Fruit fly (Drosophila melanogaster) whole organism, pupa: ENCODE results near the gene CG32750.

Experiments
- CG10348 ChIP-seq: fragments of 200-800 bp; sonication (Bioruptor generic); IDR thresholded peaks from 2 replicates; pipeline ENCODE4 v1.3.6; 2022; ENCODE audit warnings: missing biosample characterization, missing genetic modification characterization
- CG12605 ChIP-seq: fragments of 200-800 bp; sonication (Bioruptor generic); IDR thresholded peaks from 2 replicates; pipeline ENCODE4 v1.3.6; 2022; ENCODE audit warnings: missing biosample characterization, missing genetic modification characterization
- CG13204 ChIP-seq: fragments of 200-800 bp; sonication (Bioruptor generic); optimal IDR thresholded peaks from 2 replicates; lab custom pipeline; 2018; ENCODE audit warnings: missing biosample characterization, mild to moderate bottlenecking, missing genetic modification characterization, moderate library complexity
- CG14655 ChIP-seq: fragments of 200-800 bp; sonication (Bioruptor generic); optimal IDR thresholded peaks from 3 replicates; lab custom pipeline; 2017; ENCODE audit warnings: mild to moderate bottlenecking, missing biosample characterization, missing genetic modification reagents, missing genetic modification characterization
- CG15710 ChIP-seq: fragments of 200-800 bp; sonication (Bioruptor generic); optimal IDR thresholded peaks from 2 replicates; lab custom pipeline; 2018; ENCODE audit warnings: missing biosample characterization, mild to moderate bottlenecking, missing genetic modification characterization, moderate library complexity
- CG17806 ChIP-seq: fragments of 200-800 bp; sonication (Bioruptor generic); optimal IDR thresholded peaks from 2 replicates; lab custom pipeline; 2018; ENCODE audit warnings: missing biosample characterization, mild to moderate bottlenecking, missing genetic modification characterization, moderate library complexity
- CG32121 ChIP-seq: fragments of 200-800 bp; sonication (Bioruptor generic); IDR thresholded peaks from 2 replicates; pipeline ENCODE4 v1.3.6; 2022; ENCODE audit warnings: missing biosample characterization, missing genetic modification characterization
- CG34367 ChIP-seq: fragments of 200-800 bp; sonication (Bioruptor generic); optimal IDR thresholded peaks from 2 replicates; lab custom pipeline; 2018; ENCODE audit warnings: missing biosample characterization, mild to moderate bottlenecking, missing genetic modification characterization
- CG4496 ChIP-seq: fragments of 200-800 bp; sonication (Bioruptor generic); IDR thresholded peaks from 3 replicates; pipeline ENCODE4 v1.3.6; 2022; ENCODE audit warnings: missing biosample characterization, missing genetic modification characterization
- CG8159 ChIP-seq: fragments of 200-800 bp; sonication (Bioruptor generic); optimal IDR thresholded peaks from 3 replicates; lab custom pipeline; 2018; ENCODE audit warnings: missing biosample characterization, mild to moderate bottlenecking, missing genetic modification characterization, moderate library complexity
- CG8301 ChIP-seq: fragments of 200-800 bp; sonication (Bioruptor generic); optimal IDR thresholded peaks from 2 replicates; lab custom pipeline; 2018; ENCODE audit warnings: missing biosample characterization, mild to moderate bottlenecking, missing genetic modification characterization
- CG9948 ChIP-seq: fragments of 200-800 bp; sonication (Bioruptor generic); optimal IDR thresholded peaks from 2 replicates; lab custom pipeline; 2018; ENCODE audit warnings: missing biosample characterization, mild to moderate bottlenecking, missing genetic modification characterization, moderate library complexity
- D1 ChIP-seq: fragments of 200-800 bp; sonication (Bioruptor generic); optimal IDR thresholded peaks from 2 replicates; lab custom pipeline; 2018; ENCODE audit warnings: missing biosample characterization, mild to moderate bottlenecking, missing genetic modification characterization, moderate library complexity
- EcR ChIP-seq: fragments of 200-800 bp; sonication (Bioruptor generic); optimal IDR thresholded peaks from 3 replicates; lab custom pipeline; 2019; ENCODE audit warnings: missing biosample characterization, missing genetic modification characterization, mild to moderate bottlenecking, moderate library complexity, missing genetic modification reagents
- Ets98B ChIP-seq: fragments of 200-800 bp; sonication (Bioruptor generic); IDR thresholded peaks from 2 replicates; pipeline ENCODE4 v1.3.6; 2022; ENCODE audit warnings: missing biosample characterization, missing genetic modification characterization
- Pif1A ChIP-seq: fragments of 200-800 bp; sonication (Bioruptor generic); optimal IDR thresholded peaks from 3 replicates; lab custom pipeline; 2016; ENCODE audit warnings: missing biosample characterization, missing genetic modification characterization
- Pif1B ChIP-seq: fragments of 200-800 bp; sonication (Bioruptor generic); optimal IDR thresholded peaks from 3 replicates; lab custom pipeline; 2016; ENCODE audit warnings: missing biosample characterization, missing genetic modification characterization
- Snoo ChIP-seq: fragments of 200-800 bp; sonication (Bioruptor generic); optimal IDR thresholded peaks from 3 replicates; lab custom pipeline; 2017; ENCODE audit warnings: missing biosample characterization, mild to moderate bottlenecking, missing genetic modification characterization, inconsistent platforms
- fd96Ca ChIP-seq: fragments of 200-800 bp; sonication (Bioruptor generic); IDR thresholded peaks from 3 replicates; pipeline ENCODE4 v1.3.6; 2022; ENCODE audit warnings: missing biosample characterization, missing genetic modification characterization
- gl ChIP-seq: fragments of 200-800 bp; sonication (Bioruptor generic); optimal IDR thresholded peaks from 2 replicates; lab custom pipeline; 2018; ENCODE audit warnings: missing biosample characterization, mild to moderate bottlenecking, missing genetic modification characterization
- rn ChIP-seq: fragments of 200-800 bp; sonication (Bioruptor generic); IDR thresholded peaks from 2 replicates; pipeline ENCODE4 v1.3.6; 2022; ENCODE audit warnings: missing biosample characterization, missing genetic modification characterization

The CG32750 gene

DNA sequence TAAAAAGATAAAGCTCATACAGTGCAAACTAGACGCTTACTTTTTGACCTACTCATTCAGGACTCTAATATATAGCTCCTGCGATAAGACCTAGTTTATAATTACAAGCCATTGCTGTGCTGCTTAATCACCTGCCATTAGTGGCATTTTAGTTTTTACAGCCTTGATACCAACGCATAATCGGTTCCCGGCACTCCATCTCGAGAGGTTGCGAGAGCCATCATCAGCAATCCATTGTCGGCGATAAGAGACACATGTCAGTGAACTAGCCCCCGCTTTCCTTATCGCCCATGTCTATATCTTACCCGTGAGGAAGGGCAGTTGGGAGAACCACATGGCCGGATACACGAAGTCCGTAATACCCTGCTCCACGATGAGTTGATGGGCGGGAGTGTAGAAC lies 5.2 kb upstream of the CG32750 start:
- TF ChIP-seq CG12605 (GFP tag; lab: Robert Waterston, UW) (no peak), CG15710 (tag; lab: Kevin White, UChicago) (no peak), Pif1A (GFP tag; lab: Kevin White, UChicago) (no peak), Snoo (tag; lab: Kevin White, UChicago) (no peak), CG17806 (tag; lab: Kevin White, UChicago) (no peak)

DNA sequence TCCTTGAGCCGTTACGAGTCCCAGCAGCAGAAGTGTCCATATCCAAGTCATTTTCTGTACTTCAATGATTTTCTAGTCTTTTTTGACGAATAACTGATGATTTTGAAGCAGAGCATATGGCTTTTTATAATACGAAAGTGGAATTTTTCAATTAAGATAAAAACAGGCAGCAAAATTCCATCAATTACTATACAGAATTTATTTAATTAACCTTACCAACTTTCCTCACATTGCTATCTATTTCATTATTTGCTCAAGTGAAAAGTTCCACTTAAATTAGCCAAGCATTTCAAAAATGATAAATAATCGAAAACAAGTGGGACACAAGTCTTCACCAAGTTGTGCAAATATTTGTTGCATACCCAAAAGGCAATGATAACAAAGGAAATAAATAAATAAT lies 3.6 kb upstream of the CG32750 start, which contains the start of gene CG43090:
TSS of gene CG43090 (minus strand) at position 101 of the 400 bp plus-strand sequence.
- TF ChIP-seq CG12605 (GFP tag; lab: Robert Waterston, UW) = no peak
- no peak for TF ChIP-seq fd96Ca
- no peak for TF ChIP-seq CG14655 (GFP tag; lab: Kevin White, UChicago)

DNA sequence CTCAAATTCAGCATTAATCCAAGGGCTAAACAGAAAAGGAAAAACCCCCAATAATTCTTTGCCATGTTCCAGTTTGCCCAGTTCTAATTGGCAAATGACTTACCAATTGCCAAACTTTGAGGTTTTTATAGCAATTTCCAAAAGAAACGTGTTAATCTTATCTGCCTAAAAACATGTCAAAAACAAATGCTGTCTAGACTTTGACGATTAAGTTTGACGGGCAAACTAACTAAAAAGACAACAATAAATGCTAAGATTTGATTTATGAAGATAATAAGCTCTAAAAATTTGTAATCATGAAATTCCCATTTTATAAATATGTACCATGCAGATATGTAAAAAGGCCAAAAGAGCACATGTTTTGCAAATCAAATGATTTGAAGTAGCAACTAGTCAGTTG lies 2.3 kb upstream of the CG32750 start, which contains the start of gene CG32751:
TSS of gene CG32751 (minus strand) at position 101 of the 400 bp plus-strand sequence.
- no peak for TF ChIP-seq CG13204

DNA sequence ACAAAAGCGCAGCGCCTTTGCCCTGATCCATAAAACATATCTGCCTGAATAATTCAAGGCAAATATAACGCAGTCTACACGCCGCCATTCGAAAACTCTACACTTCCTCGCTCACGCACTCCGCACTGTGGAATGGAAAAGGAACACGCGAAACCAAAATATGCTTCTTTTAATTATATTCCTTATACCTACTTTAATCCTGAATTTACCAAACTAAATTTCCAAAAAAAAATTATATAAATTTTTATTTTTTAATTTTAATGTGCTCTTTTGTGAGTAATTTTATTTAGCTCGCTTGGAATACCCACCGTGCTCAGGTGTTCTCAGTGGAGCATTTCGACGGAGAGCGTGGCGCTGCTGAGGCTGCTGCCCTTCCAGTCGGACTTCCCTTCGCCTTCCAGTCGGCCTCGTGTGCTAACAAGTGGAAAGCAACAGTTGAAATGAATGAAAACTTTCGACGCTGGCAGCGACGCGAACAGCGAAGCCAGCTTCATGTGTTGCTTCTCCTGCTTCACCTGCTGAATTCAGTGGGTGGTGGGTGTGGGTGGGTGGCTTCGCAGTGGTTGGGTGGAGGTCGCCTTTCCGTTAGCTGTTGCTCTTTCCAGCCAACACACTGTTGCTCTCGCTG lies 2.9 kb downstream of the CG32750 start:
- TF ChIP-seq EcR = no peak
- no peak for TF ChIP-seq Snoo (tag; lab: Kevin White, UChicago)
- peak; percentile 75 for TF ChIP-seq CG8159 (tag; lab: Kevin White, UChicago)
- peak; percentile 74 for TF ChIP-seq CG14655 (GFP tag; lab: Kevin White, UChicago)
- peak; percentile 63 for TF ChIP-seq CG10348 (GFP tag; lab: Robert Waterston, UW)
- TF ChIP-seq gl (tag; lab: Kevin White, UChicago) = peak; percentile 11
- TF ChIP-seq fd96Ca = peak; percentile 84
- peak; percentile 91 for TF ChIP-seq CG4496 (GFP tag; lab: Robert Waterston, UW)
- TF ChIP-seq CG34367 (tag; lab: Kevin White, UChicago) = peak; percentile 46
- TF ChIP-seq CG15710 (tag; lab: Kevin White, UChicago) = peak; percentile 76
- peak; percentile 85 for TF ChIP-seq Ets98B (GFP tag; lab: Robert Waterston, UW)
- TF ChIP-seq CG32121 (GFP tag; lab: Robert Waterston, UW) = peak; percentile 71
- TF ChIP-seq Pif1A (GFP tag; lab: Kevin White, UChicago) = peak; percentile 71
- peak; percentile 60 for TF ChIP-seq CG8301
- peak; percentile 61 for TF ChIP-seq Pif1B (GFP tag; lab: Kevin White, UChicago)
- TF ChIP-seq D1 (tag; lab: Kevin White, UChicago) = peak; percentile 22
- peak; percentile 58 for TF ChIP-seq CG12605 (GFP tag; lab: Robert Waterston, UW)
- TF ChIP-seq CG9948 = peak; percentile 72
- TF ChIP-seq CG17806 (tag; lab: Kevin White, UChicago) = peak; percentile 66
- peak; percentile 69 for TF ChIP-seq rn (GFP tag; lab: Robert Waterston, UW)
- TF ChIP-seq CG13204 = no peak

DNA sequence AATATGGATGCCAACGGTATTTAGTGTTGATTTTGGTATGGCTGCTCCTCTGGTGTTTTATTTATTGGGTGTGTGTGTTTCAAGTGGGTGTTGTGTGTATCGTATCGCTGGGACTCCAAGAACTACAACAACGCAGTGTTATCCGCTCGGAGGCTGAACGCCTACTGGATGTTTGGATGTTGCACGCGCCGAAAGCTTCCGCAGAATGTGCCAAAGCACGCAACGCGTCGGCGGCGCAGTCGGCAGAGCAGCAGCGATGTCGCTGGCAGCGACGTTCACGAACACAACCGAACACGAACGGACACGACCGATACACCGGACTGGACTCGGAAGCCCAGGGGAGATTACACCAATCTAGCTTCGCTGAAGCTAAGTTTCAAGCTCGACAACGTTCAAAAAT lies 3.9 kb downstream of the CG32750 start, which contains the start of gene Ca-alpha1T:
TSS of gene Ca-alpha1T (minus strand) at position 152 of the 400 bp plus-strand sequence.
- TF ChIP-seq CG12605 (GFP tag; lab: Robert Waterston, UW) = no peak
- TF ChIP-seq D1 (tag; lab: Kevin White, UChicago) = no peak
- TF ChIP-seq CG9948 = no peak
- TF ChIP-seq fd96Ca = no peak
- TF ChIP-seq CG34367 (tag; lab: Kevin White, UChicago) = no peak
- no peak for TF ChIP-seq CG15710 (tag; lab: Kevin White, UChicago)
- TF ChIP-seq CG8159 (tag; lab: Kevin White, UChicago) = no peak
- no peak for TF ChIP-seq CG14655 (GFP tag; lab: Kevin White, UChicago)
- no peak for TF ChIP-seq CG32121 (GFP tag; lab: Robert Waterston, UW)
- no peak for TF ChIP-seq Pif1A (GFP tag; lab: Kevin White, UChicago)
- no peak for TF ChIP-seq Pif1B (GFP tag; lab: Kevin White, UChicago)
- TF ChIP-seq rn (GFP tag; lab: Robert Waterston, UW) = no peak
- no peak for TF ChIP-seq CG4496 (GFP tag; lab: Robert Waterston, UW)
- TF ChIP-seq gl (tag; lab: Kevin White, UChicago) = no peak
- no peak for TF ChIP-seq CG8301
- TF ChIP-seq CG10348 (GFP tag; lab: Robert Waterston, UW) = no peak
- TF ChIP-seq EcR = no peak

DNA sequence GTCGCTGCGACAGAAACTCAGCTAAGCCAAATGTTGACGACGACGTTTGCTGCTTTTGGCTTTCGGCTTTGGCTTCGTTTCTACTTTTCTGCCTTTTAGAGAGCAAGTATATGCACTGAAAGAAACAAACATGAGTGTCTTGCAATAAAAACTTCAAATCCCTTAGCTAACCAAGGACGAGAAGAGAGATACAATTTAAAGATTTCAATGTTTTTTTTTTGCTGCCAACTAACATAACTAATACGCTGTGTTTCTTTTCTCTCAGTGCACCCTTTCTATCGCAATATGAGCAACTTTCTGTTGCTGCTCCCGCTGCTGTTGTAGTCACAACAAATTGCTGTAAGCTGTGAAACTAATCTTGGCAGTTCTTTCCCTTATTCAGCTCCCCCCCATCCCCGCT lies 16.8 kb downstream of the CG32750 start:
- TF ChIP-seq CG15710 (tag; lab: Kevin White, UChicago) (peak; percentile 12), CG9948 (no peak), CG32121 (GFP tag; lab: Robert Waterston, UW) (no peak), CG13204 (no peak), fd96Ca (peak; percentile 32; the same call in 1 of the 3 replicates), Pif1A (GFP tag; lab: Kevin White, UChicago) (no peak), CG34367 (tag; lab: Kevin White, UChicago) (no peak), gl (tag; lab: Kevin White, UChicago) (no peak), EcR (no peak), Ets98B (GFP tag; lab: Robert Waterston, UW) (peak; percentile 48), Snoo (tag; lab: Kevin White, UChicago) (no peak), CG8159 (tag; lab: Kevin White, UChicago) (no peak), CG12605 (GFP tag; lab: Robert Waterston, UW) (no peak), rn (GFP tag; lab: Robert Waterston, UW) (no peak), CG8301 (peak; percentile 31), CG14655 (GFP tag; lab: Kevin White, UChicago) (peak; percentile 24), D1 (tag; lab: Kevin White, UChicago) (no peak), Pif1B (GFP tag; lab: Kevin White, UChicago) (no peak), CG4496 (GFP tag; lab: Robert Waterston, UW) (peak; percentile 51; the same call in 1 of the 3 replicates), CG10348 (GFP tag; lab: Robert Waterston, UW) (no peak)
